Worm (Caenorhabditis elegans) whole organism, early embryonic: ENCODE measurements around the gene srx-110.

Source experiments
- ets-7 ChIP-seq: sonication (generic microtip); optimal IDR thresholded peaks from 2 replicates; lab custom pipeline; 2016; ENCODE audit warnings: missing genotype, missing genetic modification characterization, missing compliant biosample characterization
- hmbx-1 ChIP-seq: sonication (generic microtip); optimal IDR thresholded peaks from 2 replicates; lab custom pipeline; 2016; ENCODE audit warnings: mild to moderate bottlenecking, missing genetic modification characterization, missing compliant biosample characterization

DNA sequence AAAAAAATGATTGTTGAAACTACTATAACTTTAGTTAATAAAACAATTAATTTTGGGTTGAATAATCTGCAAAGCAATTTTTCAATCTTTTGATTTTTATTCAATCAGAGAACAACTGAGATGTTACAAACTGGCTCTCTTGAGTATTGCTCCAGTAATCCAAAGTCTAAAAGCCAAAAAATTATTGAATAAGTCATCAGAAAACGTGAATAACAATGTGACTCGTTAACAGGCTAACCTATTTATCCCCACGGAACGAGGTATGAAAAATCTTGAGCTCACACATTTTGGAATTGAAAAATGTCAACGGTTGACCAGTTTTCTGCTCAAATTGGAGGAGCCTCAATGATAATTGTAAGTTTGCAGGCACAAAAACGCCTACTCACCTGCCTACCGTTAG, 48.1 kb downstream of the srx-110 start, which contains the start of gene srx-111:
- TF ChIP-seq ets-7 = no peak
- TF ChIP-seq hmbx-1 (tag; lab: Kevin White, UChicago) = no peak
